Worm (Caenorhabditis elegans) whole organism, L4 larva: ENCODE data around the gene srx-3.
A peak's percentile ranks its signal among the peaks of the same experiment; 100 is the strongest.

Experiments
- R02D3.7 ChIP-seq: fragments of 150-350 bp; sonication (generic microtip); optimal IDR thresholded peaks from 3 replicates; lab custom pipeline; 2014; ENCODE audit warnings: missing biosample characterization, missing genetic modification characterization
- aha-1 ChIP-seq: fragments of 150-350 bp; peaks from one replicate; lab custom pipeline; 2014; ENCODE audit warnings: missing biosample characterization, missing genetic modification characterization
- ama-1 ChIP-seq: fragments of 150-350 bp; optimal IDR thresholded peaks from 2 replicates; lab custom pipeline; 2014; ENCODE audit warnings: inconsistent platforms, mixed read lengths
- attf-4 ChIP-seq: sonication (generic microtip); optimal IDR thresholded peaks from 3 replicates; lab custom pipeline; 2017; ENCODE audit warnings: missing biosample characterization, missing genetic modification characterization
- ceh-20 ChIP-seq: fragments of 200-800 bp; sonication (Bioruptor generic); IDR thresholded peaks from 2 replicates; pipeline ENCODE4 v1.3.6; 2022; ENCODE audit warnings: missing genetic modification reagents, missing genetic modification characterization, missing compliant biosample characterization
- ceh-32 ChIP-seq: sonication (generic microtip); optimal IDR thresholded peaks from 2 replicates; lab custom pipeline; 2016; ENCODE audit warnings: mild to moderate bottlenecking, missing genetic modification characterization, missing compliant biosample characterization; ENCODE audit not compliant: poor library complexity
- ctbp-1 ChIP-seq: fragments of 200-800 bp; sonication (Bioruptor generic); IDR thresholded peaks from 2 replicates; pipeline ENCODE4 v1.3.6; 2022; ENCODE audit warnings: missing genetic modification reagents, missing genetic modification characterization, missing compliant biosample characterization
- daf-16 ChIP-seq, 3 experiments: sonication (generic microtip); optimal IDR thresholded peaks; 2 replicates each; lab custom pipeline; 2016 to 2017; ENCODE audit warnings: missing genetic modification characterization in 3 of 3, missing genetic modification reagents in 3 of 3, mild to moderate bottlenecking in 2 of 3, missing compliant biosample characterization in 2 of 3, missing biosample characterization in 1 of 3, moderate library complexity in 1 of 3
- daf-8 ChIP-seq: fragments of 200-800 bp; sonication (Bioruptor generic); IDR thresholded peaks from 2 replicates; pipeline ENCODE4 v1.3.6; 2022; ENCODE audit warnings: missing genetic modification characterization, missing compliant biosample characterization
- dpl-1 ChIP-seq: fragments of 150-350 bp; optimal IDR thresholded peaks from 2 replicates; lab custom pipeline; 2014; ENCODE audit warnings: missing biosample characterization, missing genetic modification reagents, missing genetic modification characterization
- egl-27 ChIP-seq: sonication (generic microtip); optimal IDR thresholded peaks from 3 replicates; lab custom pipeline; 2017; ENCODE audit warnings: missing biosample characterization, missing genetic modification reagents, missing genetic modification characterization
- hif-1 ChIP-seq, 2 experiments: sonication (generic microtip); optimal IDR thresholded peaks; 2 replicates each; lab custom pipeline; 2016 to 2017; ENCODE audit warnings: missing compliant biosample characterization in 2 of 2, missing genetic modification characterization in 2 of 2, missing genetic modification reagents in 2 of 2, missing genotype in 2 of 2, mild to moderate bottlenecking in 1 of 2
- hlh-30 ChIP-seq: sonication (generic microtip); optimal IDR thresholded peaks from 2 replicates; lab custom pipeline; 2017; ENCODE audit warnings: antibody characterized with exemption, mild to moderate bottlenecking, missing genetic modification characterization, missing compliant biosample characterization; ENCODE audit not compliant: insufficient read depth
- hmg-1.1 ChIP-seq: fragments of 200-800 bp; sonication (Bioruptor generic); IDR thresholded peaks from 2 replicates; pipeline ENCODE4 v1.3.6; 2022; ENCODE audit warnings: missing genetic modification reagents, missing genetic modification characterization, missing compliant biosample characterization
- lin-1 ChIP-seq: fragments of 200-800 bp; sonication (Bioruptor generic); IDR thresholded peaks from 2 replicates; pipeline ENCODE4 v1.3.6; 2022; ENCODE audit warnings: missing genetic modification reagents, missing genetic modification characterization, missing compliant biosample characterization
- lin-13 ChIP-seq: fragments of 150-350 bp; optimal IDR thresholded peaks from 2 replicates; lab custom pipeline; 2014; ENCODE audit warnings: missing biosample characterization, missing genetic modification reagents, missing genetic modification characterization
- mdl-1 ChIP-seq, 2 experiments: fragments of 150-350 bp in 1 of 2; sonication (generic microtip) in 1 of 2; optimal IDR thresholded peaks; 2 replicates each; lab custom pipeline; 2014 to 2017; ENCODE audit warnings: missing biosample characterization in 2 of 2, missing genetic modification characterization in 2 of 2
- nhr-237 ChIP-seq: sonication (generic microtip); optimal IDR thresholded peaks from 2 replicates; lab custom pipeline; 2017; ENCODE audit warnings: missing biosample characterization, missing genetic modification characterization
- nhr-25 ChIP-seq: sonication (generic microtip); optimal IDR thresholded peaks from 2 replicates; lab custom pipeline; 2017; ENCODE audit warnings: missing genetic modification characterization, mild to moderate bottlenecking, missing compliant biosample characterization, antibody characterized with exemption, moderate library complexity, borderline replicate concordance; ENCODE audit not compliant: insufficient read depth
- nhr-42 ChIP-seq: fragments of 200-800 bp; sonication (Bioruptor generic); IDR thresholded peaks from 2 replicates; pipeline ENCODE4 v1.3.6; 2022; ENCODE audit warnings: missing genetic modification characterization, missing compliant biosample characterization
- nhr-77 ChIP-seq: fragments of 150-350 bp; optimal IDR thresholded peaks from 2 replicates; lab custom pipeline; 2014; ENCODE audit warnings: missing biosample characterization, missing genetic modification characterization
- pha-4 ChIP-seq, 2 experiments: fragments of 150-350 bp in 1 of 2; fragments of 200-800 bp in 1 of 2; sonication (Bioruptor generic) in 1 of 2; IDR thresholded peaks in 1 of 2; optimal IDR thresholded peaks in 1 of 2; 2 replicates each; pipeline versions ENCODE4 v1.3.6 to Lab custom; 2014 to 2022; ENCODE audit warnings: missing genetic modification characterization in 2 of 2, missing genetic modification reagents in 2 of 2, missing biosample characterization in 1 of 2, missing compliant biosample characterization in 1 of 2
- php-3 ChIP-seq: fragments of 200-800 bp; sonication (Bioruptor generic); IDR thresholded peaks from 2 replicates; pipeline ENCODE4 v1.3.6; 2022; ENCODE audit warnings: missing genetic modification reagents, missing genetic modification characterization, missing compliant biosample characterization
- rbr-2 ChIP-seq: sonication (generic microtip); optimal IDR thresholded peaks from 2 replicates; lab custom pipeline; 2016; ENCODE audit warnings: missing genotype, missing genetic modification characterization, missing compliant biosample characterization
- skn-1 ChIP-seq: fragments of 150-350 bp; optimal IDR thresholded peaks from 2 replicates; lab custom pipeline; 2014; ENCODE audit warnings: missing biosample characterization, missing genetic modification characterization
- snpc-1.2 ChIP-seq: fragments of 200-800 bp; sonication (Bioruptor generic); IDR thresholded peaks from 2 replicates; pipeline ENCODE4 v1.3.6; 2022; ENCODE audit warnings: missing genetic modification reagents, missing genetic modification characterization, missing compliant biosample characterization
- unc-130 ChIP-seq: sonication (generic microtip); optimal IDR thresholded peaks from 2 replicates; lab custom pipeline; 2016; ENCODE audit warnings: missing genetic modification reagents, missing genetic modification characterization, missing compliant biosample characterization
- unc-62 ChIP-seq, 3 experiments: fragments of 150-350 bp in 1 of 3; sonication (generic microtip); optimal IDR thresholded peaks in 2 of 3; peaks in 1 of 3; 1 replicate in 1 of 3; 2 replicates in 2 of 3; lab custom pipeline; 2014 to 2017; ENCODE audit warnings: missing biosample characterization in 3 of 3, missing genetic modification characterization in 3 of 3, missing genetic modification reagents in 3 of 3, missing genotype in 1 of 3
- vab-7 ChIP-seq: fragments of 200-800 bp; sonication (Bioruptor generic); IDR thresholded peaks from 2 replicates; pipeline ENCODE4 v1.3.6; 2022; ENCODE audit warnings: missing genetic modification reagents, missing genetic modification characterization, missing compliant biosample characterization

The srx-3 gene

DNA sequence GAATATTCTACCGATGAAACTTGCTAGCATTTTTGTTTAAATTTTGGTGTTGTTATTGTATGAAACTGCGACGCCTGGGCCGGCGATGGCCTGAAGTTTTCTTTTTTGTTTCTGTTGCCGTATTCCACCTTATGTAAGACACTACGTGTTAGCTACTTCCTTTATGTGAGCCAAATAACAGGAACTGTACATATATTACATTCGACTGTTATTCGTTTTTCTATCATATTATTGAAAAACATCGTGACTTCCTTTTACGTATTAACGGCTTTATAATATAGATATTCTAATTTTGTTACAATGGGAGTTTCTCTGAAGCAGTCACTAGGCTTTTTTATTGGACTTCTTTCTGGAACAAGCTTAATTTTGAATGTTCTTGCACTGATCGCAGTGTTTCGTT, at the start of gene srx-3:
Gene srx-3, plus strand, starts transcription at position 301 of the 400 bp plus-strand sequence.
- TF ChIP-seq egl-27 (tag; lab: Kevin White, UChicago) (no peak), hmg-1.1 (GFP tag; lab: Robert Waterston, UW) (no peak), pha-4 (GFP tag; IDR thresholded peaks at IDR 0.05; lab: Robert Waterston, UW) (no peak), pha-4 (tag; optimal IDR thresholded peaks at IDR 0.05; lab: Kevin White, UChicago) (no peak), vab-7 (GFP tag; lab: Robert Waterston, UW) (no peak), rbr-2 (tag; lab: Kevin White, UChicago) (no peak), R02D3.7 (tag; lab: Kevin White, UChicago) (no peak), ceh-20 (GFP tag; lab: Robert Waterston, UW) (no peak), skn-1 (tag; lab: Kevin White, UChicago) (no peak), dpl-1 (GFP tag; lab: Kevin White, UChicago) (no peak), hif-1 (tag; optimal IDR thresholded peaks at IDR 0.05; lab: Kevin White, UChicago) (no peak), php-3 (GFP tag; lab: Robert Waterston, UW) (no peak), nhr-237 (tag; lab: Kevin White, UChicago) (no peak), lin-13 (GFP tag; lab: Kevin White, UChicago) (no peak), mdl-1 (tag; optimal IDR thresholded peaks at IDR 0.05; lab: Kevin White, UChicago) (no peak), nhr-42 (GFP tag; lab: Robert Waterston, UW) (no peak)

DNA sequence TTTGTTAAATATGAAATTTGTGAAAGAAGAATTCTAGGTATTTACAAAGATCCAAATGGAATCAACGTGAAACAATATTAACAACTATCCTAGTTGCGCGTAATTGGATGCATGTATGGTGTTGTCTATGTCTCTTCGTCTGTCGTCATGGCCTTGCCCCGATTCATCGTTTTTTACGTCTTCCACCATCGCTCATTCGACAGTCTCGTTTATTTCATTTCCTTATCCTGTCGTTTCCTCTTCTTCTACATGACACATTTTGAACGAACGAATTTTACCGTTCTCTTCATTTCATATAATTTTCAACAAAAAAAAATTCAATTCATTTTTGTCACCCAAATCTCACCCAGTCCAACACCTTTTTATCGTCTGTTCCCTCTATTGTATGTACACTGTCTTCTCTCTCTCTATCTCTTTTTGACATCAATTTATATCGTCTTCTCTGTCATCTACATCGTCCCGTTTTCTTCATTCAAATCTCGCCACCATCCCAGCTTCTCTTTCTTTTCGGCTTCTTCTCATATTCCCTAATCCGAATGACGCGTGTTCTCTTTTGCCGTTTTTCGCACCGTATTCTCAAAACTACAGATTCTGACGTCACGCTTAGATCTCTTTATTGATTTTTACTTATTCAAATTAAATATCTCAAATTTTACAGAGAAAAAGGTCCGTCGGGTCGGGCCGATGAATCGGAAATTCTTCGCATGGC, 48.8 kb upstream of the srx-3 start, which contains the start of gene ttc-17:
Gene ttc-17, plus strand, starts transcription at position 659 of the 709 bp plus-strand sequence.
- TF ChIP-seq hlh-30 (tag; lab: Kevin White, UChicago) = peak; percentile 26
- no peak for TF ChIP-seq unc-130
- TF ChIP-seq nhr-77 (tag; lab: Kevin White, UChicago) = no peak
- TF ChIP-seq lin-1 (GFP tag; lab: Robert Waterston, UW) = no peak
- TF ChIP-seq nhr-25 (tag; lab: Kevin White, UChicago) = peak; percentile 69
- TF ChIP-seq snpc-1.2 (GFP tag; lab: Robert Waterston, UW) = 0 out of 2 replicates have a peak, but pooled peaks have one; percentile 29
- peak in 1 of 2 experiments; percentile 16 for TF ChIP-seq unc-62 (GFP tag; optimal IDR thresholded peaks at IDR 0.05 in 1 of 2; lab: Kevin White, UChicago)
- TF ChIP-seq unc-62 (tag; optimal IDR thresholded peaks at IDR 0.05; lab: Kevin White, UChicago) = no peak
- TF ChIP-seq daf-8 (GFP tag; lab: Robert Waterston, UW) = no peak

DNA sequence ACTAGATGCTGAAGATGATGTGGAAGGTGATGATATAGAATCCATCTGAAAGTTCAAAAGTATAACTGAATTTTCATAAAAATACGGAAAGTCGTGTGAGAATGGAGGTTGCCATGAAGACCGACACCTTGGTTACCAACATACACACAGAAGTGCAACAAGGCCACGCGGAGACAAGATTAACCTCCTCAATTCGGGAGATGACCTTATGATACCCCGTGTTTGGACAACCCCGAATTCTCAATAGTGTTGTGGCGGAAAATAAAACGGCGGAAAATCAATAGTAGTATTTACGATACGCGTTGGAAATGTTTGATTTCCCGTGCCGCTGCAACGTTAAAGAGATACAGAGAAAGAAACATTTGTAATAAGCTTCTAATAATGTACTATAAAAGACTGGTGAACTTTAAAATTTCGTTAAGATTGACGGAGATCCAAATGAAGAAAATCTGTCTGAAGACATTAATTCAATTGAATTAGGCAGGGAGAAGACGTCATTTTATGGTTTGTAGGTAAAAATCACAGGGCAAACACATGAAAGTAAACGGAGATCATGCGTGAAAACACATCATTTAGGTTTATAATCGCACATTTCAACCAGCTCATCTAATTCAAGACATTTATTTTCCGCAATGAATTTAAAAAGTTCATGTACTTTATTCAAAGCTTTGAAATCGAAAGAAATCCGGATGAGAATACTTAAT, 41.1 kb upstream of the srx-3 start, which contains the start of gene nhr-44:
Gene nhr-44, minus strand, starts transcription at position 51 of the 704 bp plus-strand sequence.
- peak; percentile 46 for TF ChIP-seq hlh-30 (tag; lab: Kevin White, UChicago)
- TF ChIP-seq daf-16 (GFP tag; optimal IDR thresholded peaks at IDR 0.05; lab: Kevin White, UChicago) = no peak
- peak; percentile 8 for TF ChIP-seq daf-16 (tag; optimal IDR thresholded peaks at IDR 0.05; lab: Kevin White, UChicago)
- peak; percentile 76 for TF ChIP-seq aha-1 (tag; lab: Kevin White, UChicago)
- TF ChIP-seq ceh-32 = no peak

DNA sequence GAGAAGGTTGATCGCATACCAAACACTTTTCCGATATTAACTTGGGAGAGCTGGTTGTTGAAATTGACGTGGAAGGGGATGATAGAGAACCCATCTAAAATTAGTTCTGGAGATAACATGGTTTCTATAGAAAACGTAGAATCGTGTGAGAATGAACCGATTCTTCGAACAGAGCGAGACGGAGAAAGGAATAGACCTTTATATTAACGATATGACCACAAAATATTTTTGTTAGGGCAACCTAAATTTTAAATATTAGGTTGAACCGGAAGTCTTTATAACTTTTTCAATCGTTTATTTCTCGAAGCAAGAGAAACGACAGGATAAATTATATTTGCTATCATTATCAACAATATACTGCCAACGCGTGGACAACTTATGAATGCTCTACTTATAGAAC, 39.3 kb upstream of the srx-3 start, which contains the start of gene nhr-219:
Gene nhr-219, minus strand, starts transcription at position 101 of the 400 bp plus-strand sequence.
- TF ChIP-seq ctbp-1 (GFP tag; lab: Robert Waterston, UW) = no peak
- TF ChIP-seq attf-4 (tag; lab: Kevin White, UChicago) = no peak
- TF ChIP-seq ama-1 = no peak
- TF ChIP-seq unc-62 (GFP tag; optimal IDR thresholded peaks at IDR 0.05 in 1 of 2; lab: Kevin White, UChicago) = peak in 1 of 2 experiments; percentile 28
- TF ChIP-seq unc-62 (tag; optimal IDR thresholded peaks at IDR 0.05; lab: Kevin White, UChicago) = no peak
